Worm (Caenorhabditis elegans) whole organism, midembryonic: ENCODE results near the gene T19C3.5.

ENCODE experiments used
- T22C8.4 ChIP-seq: fragments of 200-800 bp; sonication (Bioruptor generic); IDR thresholded peaks from 2 replicates; pipeline ENCODE4 v1.3.6; 2022; ENCODE audit warnings: missing genetic modification characterization, missing compliant biosample characterization
- cog-1 ChIP-seq: sonication (generic microtip); optimal IDR thresholded peaks from 2 replicates; lab custom pipeline; 2016; ENCODE audit warnings: missing genetic modification characterization, missing compliant biosample characterization
- flt-1 ChIP-seq: fragments of 200-800 bp; sonication (Bioruptor generic); IDR thresholded peaks from 2 replicates; pipeline ENCODE4 v1.3.6; 2022; ENCODE audit warnings: missing genetic modification characterization, missing compliant biosample characterization
- klf-2 ChIP-seq: fragments of 200-800 bp; sonication (Bioruptor generic); conservative IDR thresholded peaks from 2 replicates; pipeline ENCODE4 v1.3.6; 2022; ENCODE audit warnings: missing genetic modification reagents, missing genetic modification characterization, missing compliant biosample characterization
- med-1 ChIP-seq: sonication (generic microtip); optimal IDR thresholded peaks from 2 replicates; lab custom pipeline; 2017; ENCODE audit warnings: missing genetic modification characterization, mild to moderate bottlenecking, missing compliant biosample characterization, antibody characterized with exemption, missing genetic modification reagents; ENCODE audit not compliant: insufficient read depth
- ref-1 ChIP-seq: fragments of 200-800 bp; sonication (Bioruptor generic); conservative IDR thresholded peaks from 2 replicates; pipeline ENCODE4 v1.3.6; 2022; ENCODE audit warnings: missing genetic modification reagents, missing genetic modification characterization, missing compliant biosample characterization
- tab-1 ChIP-seq: fragments of 200-800 bp; sonication (Bioruptor generic); IDR thresholded peaks from 2 replicates; pipeline ENCODE4 v1.3.6; 2022; ENCODE audit warnings: missing genetic modification characterization, missing compliant biosample characterization
- ztf-23 ChIP-seq: fragments of 200-800 bp; sonication (Bioruptor generic); IDR thresholded peaks from 2 replicates; pipeline ENCODE4 v1.3.6; 2022; ENCODE audit warnings: missing genetic modification reagents, missing genetic modification characterization, missing compliant biosample characterization
- ztf-29 ChIP-seq: fragments of 200-800 bp; sonication (Bioruptor generic); IDR thresholded peaks from 2 replicates; pipeline ENCODE4 v1.3.6; 2022; ENCODE audit warnings: missing genetic modification reagents, missing genetic modification characterization, missing compliant biosample characterization

Gene T19C3.5

ce11 chrIII:638319-638718, 10.6 kb upstream of the T19C3.5 start, which contains the start of gene sbds-1:
TSS of gene sbds-1 (minus strand) at chrIII:638419.
- TF ChIP-seq T22C8.4 (GFP tag; lab: Robert Waterston, UW) (no peak), ref-1 (GFP tag; lab: Robert Waterston, UW) (no peak), ztf-23 (GFP tag; lab: Robert Waterston, UW) (no peak), med-1 (GFP tag; lab: Kevin White, UChicago) (no peak), klf-2 (GFP tag; lab: Robert Waterston, UW) (no peak)

DNA sequence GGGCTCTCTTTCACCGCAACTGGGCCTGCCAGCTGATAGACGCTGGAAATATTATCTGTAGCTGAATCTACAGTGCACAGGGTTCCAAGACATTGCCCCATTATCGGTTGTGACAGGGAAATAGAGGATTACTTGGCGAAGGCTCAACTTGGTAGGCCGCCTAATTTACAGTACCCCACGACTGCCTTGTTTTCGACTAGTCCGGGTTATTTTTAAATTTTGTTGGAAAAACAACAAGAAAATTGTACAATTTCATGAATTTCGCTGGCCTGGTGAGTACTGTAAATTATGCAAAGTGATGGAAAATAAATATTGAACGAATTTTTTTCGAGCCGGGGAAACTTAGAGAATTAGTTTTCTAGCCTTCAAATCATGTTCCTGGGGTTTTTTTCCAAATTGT, 8.3 kb upstream of the T19C3.5 start, which contains the start of gene T19C3.7:
Gene T19C3.7, minus strand, starts transcription at position 101 of the 400 bp plus-strand sequence.
- TF ChIP-seq med-1 (GFP tag; lab: Kevin White, UChicago) (no peak), klf-2 (GFP tag; lab: Robert Waterston, UW) (no peak), ztf-23 (GFP tag; lab: Robert Waterston, UW) (no peak)

DNA sequence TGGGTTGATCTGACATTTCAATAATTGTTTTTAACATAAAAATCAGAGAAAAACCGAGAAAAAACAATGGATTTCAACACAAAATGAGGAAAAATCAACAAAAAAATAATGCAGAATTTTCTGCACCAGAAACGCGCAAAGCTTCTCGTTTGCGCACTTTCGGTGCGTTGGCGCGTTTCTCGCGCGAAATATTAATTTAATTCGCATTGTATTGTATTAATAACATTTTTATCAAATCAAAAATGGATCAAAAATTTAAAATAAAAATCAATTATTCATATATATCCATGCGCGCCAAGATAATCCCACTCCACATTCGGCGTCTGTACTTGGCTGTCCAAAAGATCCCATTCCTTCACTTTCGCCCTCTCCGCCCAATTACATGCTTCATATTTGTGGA, 6.9 kb upstream of the T19C3.5 start, which contains the start of gene fem-2:
Gene fem-2, minus strand, starts transcription at position 9 of the 400 bp plus-strand sequence.
- TF ChIP-seq tab-1 (GFP tag; lab: Robert Waterston, UW): no peak
- TF ChIP-seq med-1 (GFP tag; lab: Kevin White, UChicago): no peak
- no peak for TF ChIP-seq ztf-29 (GFP tag; lab: Robert Waterston, UW)
- no peak for TF ChIP-seq T22C8.4 (GFP tag; lab: Robert Waterston, UW)
- no peak for TF ChIP-seq ztf-23 (GFP tag; lab: Robert Waterston, UW)
- TF ChIP-seq flt-1 (GFP tag; lab: Robert Waterston, UW): no peak
- TF ChIP-seq ref-1 (GFP tag; lab: Robert Waterston, UW): no peak
- no peak for TF ChIP-seq klf-2 (GFP tag; lab: Robert Waterston, UW)
- TF ChIP-seq cog-1 (tag; lab: Kevin White, UChicago): no peak

- no peak for TF ChIP-seq T22C8.4 (GFP tag; lab: Robert Waterston, UW)
- no peak for TF ChIP-seq tab-1 (GFP tag; lab: Robert Waterston, UW)
- TF ChIP-seq klf-2 (GFP tag; lab: Robert Waterston, UW): no peak
- TF ChIP-seq flt-1 (GFP tag; lab: Robert Waterston, UW): no peak
- TF ChIP-seq ztf-29 (GFP tag; lab: Robert Waterston, UW): no peak
- no peak for TF ChIP-seq ref-1 (GFP tag; lab: Robert Waterston, UW)
- TF ChIP-seq cog-1 (tag; lab: Kevin White, UChicago): no peak
- TF ChIP-seq med-1 (GFP tag; lab: Kevin White, UChicago): no peak
- TF ChIP-seq ztf-23 (GFP tag; lab: Robert Waterston, UW): no peak
Observed at ce11 chrIII:631421-631820, 3.7 kb upstream of the T19C3.5 start, which contains the start of gene T19C3.6. TSS of gene T19C3.6 (minus strand) at chrIII:631521.

ce11 chrIII:628942-629341, 1.2 kb upstream of the T19C3.5 start:
- TF ChIP-seq ref-1 (GFP tag; lab: Robert Waterston, UW): 0 out of 2 replicates have a peak, but pooled peaks have one; percentile 16
- peak; percentile 73 for TF ChIP-seq flt-1 (GFP tag; lab: Robert Waterston, UW)
- TF ChIP-seq klf-2 (GFP tag; lab: Robert Waterston, UW): peak; percentile 51; the same call in 1 of the 2 replicates
- peak; percentile 54; the same call in 1 of the 2 replicates for TF ChIP-seq ztf-23 (GFP tag; lab: Robert Waterston, UW)
- TF ChIP-seq tab-1 (GFP tag; lab: Robert Waterston, UW): peak; percentile 10; the same call in 1 of the 2 replicates

DNA sequence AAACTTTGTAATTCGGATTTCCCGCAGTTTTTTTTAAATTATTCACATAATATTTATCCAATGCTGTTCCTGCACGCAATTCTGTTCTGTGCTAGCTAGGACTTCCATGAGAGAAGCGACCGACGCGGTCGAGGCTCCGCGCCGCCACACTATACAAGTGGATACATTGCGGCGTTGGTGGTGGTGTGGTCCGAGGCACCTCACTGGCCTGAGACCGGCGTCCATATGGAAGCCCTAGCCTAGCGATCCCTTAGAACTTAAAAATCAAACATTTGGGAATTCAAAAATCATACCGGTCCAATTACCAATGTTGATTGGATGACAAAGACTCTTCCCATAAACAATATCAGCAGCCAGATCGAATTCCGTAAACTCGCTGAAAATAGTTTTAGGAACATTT, 1.6 kb downstream of the T19C3.5 start:
- TF ChIP-seq tab-1 (GFP tag; lab: Robert Waterston, UW): no peak
- TF ChIP-seq T22C8.4 (GFP tag; lab: Robert Waterston, UW): no peak
- TF ChIP-seq ztf-23 (GFP tag; lab: Robert Waterston, UW): no peak
- no peak for TF ChIP-seq cog-1 (tag; lab: Kevin White, UChicago)
- TF ChIP-seq flt-1 (GFP tag; lab: Robert Waterston, UW): no peak
- no peak for TF ChIP-seq med-1 (GFP tag; lab: Kevin White, UChicago)
- TF ChIP-seq ref-1 (GFP tag; lab: Robert Waterston, UW): no peak
- TF ChIP-seq ztf-29 (GFP tag; lab: Robert Waterston, UW): no peak
- no peak for TF ChIP-seq klf-2 (GFP tag; lab: Robert Waterston, UW)

DNA sequence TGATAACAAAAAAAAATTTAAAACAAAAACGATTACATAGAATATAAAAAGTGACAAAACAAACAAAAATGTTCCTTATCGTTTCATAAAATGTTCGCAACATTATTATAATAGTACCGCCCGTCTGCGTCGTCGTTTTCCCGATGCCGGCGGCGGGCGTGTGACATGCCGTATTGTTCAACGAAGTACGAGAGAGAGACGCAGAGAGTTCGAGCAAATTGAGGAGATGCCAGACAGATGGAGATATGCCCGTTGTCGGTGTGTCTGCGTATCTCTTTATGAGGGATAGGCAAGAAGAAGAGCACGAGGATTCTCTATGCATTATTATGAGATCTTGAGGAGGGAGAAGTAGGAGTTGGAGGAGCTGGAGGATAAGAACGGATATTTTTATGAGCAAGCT, 4.0 kb downstream of the T19C3.5 start:
- peak; percentile 45; the same call in 1 of the 2 replicates for TF ChIP-seq ztf-23 (GFP tag; lab: Robert Waterston, UW)
- no peak for TF ChIP-seq ref-1 (GFP tag; lab: Robert Waterston, UW)
- peak; percentile 65; the same call in 1 of the 2 replicates for TF ChIP-seq flt-1 (GFP tag; lab: Robert Waterston, UW)
- peak; percentile 91 for TF ChIP-seq cog-1 (tag; lab: Kevin White, UChicago)

DNA sequence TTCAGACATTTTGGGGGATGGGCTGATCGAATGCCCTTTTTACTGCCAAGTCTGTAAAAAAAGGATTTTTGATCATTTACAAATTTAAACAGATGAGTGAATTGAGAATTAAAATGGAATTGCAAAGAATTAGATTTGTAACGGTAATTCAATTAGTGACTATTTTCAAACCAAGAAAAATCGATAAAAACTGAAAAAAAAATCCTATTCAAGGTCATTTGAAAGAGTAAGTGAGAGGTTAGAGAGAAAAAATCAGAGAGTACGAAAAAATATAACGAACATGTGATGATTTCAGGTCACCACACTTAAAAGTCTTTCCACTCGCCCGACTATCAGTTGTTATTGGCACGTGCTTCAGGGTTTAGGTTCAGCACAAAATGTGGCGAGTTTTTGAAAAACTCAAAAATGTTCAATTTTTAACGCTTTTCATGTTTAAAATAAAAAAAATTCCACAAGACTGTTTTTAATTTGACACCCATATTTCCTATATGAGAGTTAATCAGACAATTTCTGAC, 7.5 kb downstream of the T19C3.5 start, which contains the start of gene T19C3.4:
Gene T19C3.4, minus strand, starts transcription at position 51 of the 515 bp plus-strand sequence.
- TF ChIP-seq flt-1 (GFP tag; lab: Robert Waterston, UW): no peak
- TF ChIP-seq tab-1 (GFP tag; lab: Robert Waterston, UW): no peak
- TF ChIP-seq cog-1 (tag; lab: Kevin White, UChicago): no peak
- TF ChIP-seq ref-1 (GFP tag; lab: Robert Waterston, UW): no peak
- no peak for TF ChIP-seq ztf-23 (GFP tag; lab: Robert Waterston, UW)

ce11 chrIII:617467-617866, 10.3 kb downstream of the T19C3.5 start, which contains the start of gene T19C3.2:
TSS of gene T19C3.2 (minus strand) at chrIII:617567.
- TF ChIP-seq klf-2 (GFP tag; lab: Robert Waterston, UW) (no peak), flt-1 (GFP tag; lab: Robert Waterston, UW) (no peak), T22C8.4 (GFP tag; lab: Robert Waterston, UW) (no peak), ref-1 (GFP tag; lab: Robert Waterston, UW) (no peak), cog-1 (tag; lab: Kevin White, UChicago) (no peak), ztf-23 (GFP tag; lab: Robert Waterston, UW) (no peak), med-1 (GFP tag; lab: Kevin White, UChicago) (no peak), ztf-29 (GFP tag; lab: Robert Waterston, UW) (no peak), tab-1 (GFP tag; lab: Robert Waterston, UW) (no peak)
